Worm (Caenorhabditis elegans): ENCODE measurements around the gene unc-34.

Gene unc-34

DNA sequence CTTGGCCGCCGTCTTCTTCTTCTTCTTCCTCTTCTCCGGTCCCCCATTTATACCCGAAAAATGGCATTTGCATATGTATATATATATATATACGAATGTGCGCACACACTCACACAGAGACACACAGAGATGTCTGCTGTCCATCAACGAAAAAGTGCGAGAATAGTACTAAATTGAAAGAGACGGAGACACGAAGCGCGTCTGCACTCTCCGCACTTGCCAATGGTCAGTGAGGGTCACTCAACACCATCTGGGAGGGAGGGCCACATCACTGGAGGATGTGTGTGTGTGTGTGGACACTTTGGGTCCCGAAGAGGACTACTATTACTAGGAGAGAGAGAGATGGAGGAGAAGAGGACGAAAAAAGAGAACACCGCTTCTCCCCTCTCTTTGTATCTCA lies 7.3 kb upstream of the unc-34 start (continued):
- TF ChIP-seq jun-1 (tag; optimal IDR thresholded peaks at IDR 0.05) (peak; percentile 5), hmg-11 (tag; optimal IDR thresholded peaks at IDR 0.05) (peak; percentile 92), zag-1 (tag; optimal IDR thresholded peaks at IDR 0.05) (no peak), egl-5 (tag; optimal IDR thresholded peaks at IDR 0.05) (peak; percentile 69)

DNA sequence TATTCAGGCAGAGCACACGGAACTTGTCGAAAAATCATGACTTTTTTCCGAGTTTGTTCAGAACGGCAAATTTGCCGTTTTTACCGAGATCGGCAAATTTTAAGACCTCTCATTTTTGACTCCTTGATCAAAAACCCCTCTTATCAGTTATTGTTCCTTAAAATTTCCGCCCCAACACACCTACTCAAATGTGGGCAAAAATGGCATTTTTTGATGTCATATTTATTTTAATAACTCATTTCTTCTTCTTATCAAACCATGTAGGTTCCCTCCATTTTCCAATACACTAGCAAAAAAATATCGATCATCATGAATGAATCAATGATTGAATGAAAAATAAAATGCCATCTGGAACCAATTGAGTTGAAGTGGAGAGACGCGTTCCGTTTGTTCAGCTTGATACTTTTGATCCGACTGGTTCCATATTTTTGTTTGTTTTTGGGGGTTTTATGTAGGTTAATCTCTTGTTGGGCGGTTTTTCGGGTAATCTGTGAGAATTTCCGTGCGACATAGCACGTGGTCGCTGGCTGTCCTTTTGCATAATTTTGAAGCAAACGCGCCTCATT lies 5.9 kb upstream of the unc-34 start:
- TF ChIP-seq fkh-10 (GFP tag; optimal IDR thresholded peaks at IDR 0.05) (no peak), elt-2 (tag; optimal IDR thresholded peaks at IDR 0.05) (peak; percentile 60), egl-27 (tag; optimal IDR thresholded peaks at IDR 0.05) (no peak), pqm-1 (tag; optimal IDR thresholded peaks at IDR 0.05) (peak; percentile 48)

DNA sequence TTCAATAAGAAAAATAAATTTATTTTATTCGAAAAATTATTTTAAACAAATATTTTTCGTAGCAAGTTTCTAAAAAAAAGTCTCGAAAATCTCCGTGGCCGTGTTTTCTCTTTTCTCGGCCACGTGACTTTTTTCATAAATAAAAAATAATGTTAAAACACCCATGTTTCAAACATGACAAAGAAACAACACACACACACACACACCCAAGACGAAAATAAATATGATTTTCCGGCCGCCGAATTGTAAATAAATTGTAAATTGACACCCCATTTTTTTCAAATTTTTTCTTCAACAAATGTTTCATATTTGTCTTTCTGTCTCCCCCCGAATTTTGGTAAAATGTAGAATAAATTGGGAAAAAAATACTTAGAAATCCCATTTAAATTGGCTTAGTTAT lies 4.7 kb upstream of the unc-34 start:
- TF ChIP-seq unc-62 (GFP tag; optimal IDR thresholded peaks at IDR 0.05): no peak
- TF ChIP-seq snpc-4 (tag; optimal IDR thresholded peaks at IDR 0.05): no peak
- TF ChIP-seq unc-39 (tag; optimal IDR thresholded peaks at IDR 0.05): no peak
- TF ChIP-seq elt-2 (tag; optimal IDR thresholded peaks at IDR 0.05): no peak
- TF ChIP-seq pha-4 (tag; optimal IDR thresholded peaks at IDR 0.05): peak; percentile 88
- no peak for TF ChIP-seq nhr-43 (tag; optimal IDR thresholded peaks at IDR 0.05; ENCODE audit: poor library complexity, severe bottlenecking)

DNA sequence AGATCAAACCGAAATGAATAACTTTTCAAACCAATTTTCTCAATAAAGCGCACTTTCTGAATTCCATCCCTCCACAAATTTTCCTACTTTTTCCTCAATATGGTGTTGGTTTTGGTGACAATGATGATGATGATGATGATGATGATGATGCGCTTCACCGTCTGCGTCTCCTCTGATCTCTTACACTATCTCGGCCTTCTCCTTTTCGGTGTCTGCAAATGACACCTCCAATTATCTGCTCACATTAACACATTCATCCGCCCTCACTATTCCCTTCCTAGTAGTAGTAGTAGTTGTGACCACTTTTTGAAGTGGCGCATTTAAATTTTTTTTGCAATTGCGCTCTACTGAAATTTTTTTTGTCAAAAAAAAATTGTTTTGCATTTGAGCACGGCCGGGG lies 3.9 kb upstream of the unc-34 start:
- TF ChIP-seq nhr-67 (tag; optimal IDR thresholded peaks at IDR 0.05): no peak
- no peak for TF ChIP-seq pqm-1 (tag; optimal IDR thresholded peaks at IDR 0.05)

DNA sequence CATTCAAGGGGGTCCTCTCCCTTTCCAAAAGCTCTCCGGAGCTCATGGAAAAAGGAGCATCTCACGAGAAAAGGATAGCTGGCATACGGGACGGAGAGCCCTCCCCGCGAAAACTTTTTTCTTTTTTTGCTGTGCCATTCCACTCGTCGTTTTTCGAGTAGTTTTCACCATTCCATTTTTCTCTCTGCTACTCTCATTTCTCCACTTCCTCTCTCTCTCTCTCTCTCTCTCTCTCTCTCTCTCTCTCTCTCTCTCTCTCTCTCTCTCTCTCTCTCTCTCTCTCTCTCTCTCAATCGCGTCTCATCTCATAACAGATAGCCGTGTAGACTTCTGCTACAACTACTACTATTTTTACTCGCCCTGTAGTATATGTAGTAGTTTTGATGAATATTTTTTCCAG lies 2.8 kb upstream of the unc-34 start:
- TF ChIP-seq nfya-1 (tag; optimal IDR thresholded peaks at IDR 0.05; ENCODE audit: insufficient read depth) (peak; percentile 83), pha-4 (tag; optimal IDR thresholded peaks at IDR 0.05) (peak; percentile 61), lin-15B (tag; optimal IDR thresholded peaks at IDR 0.05) (peak; percentile 4), daf-12 (tag; optimal IDR thresholded peaks at IDR 0.05) (no peak), elt-2 (tag; optimal IDR thresholded peaks at IDR 0.05) (no peak), lin-39 (tag; optimal IDR thresholded peaks at IDR 0.05) (peak; percentile 43), fkh-10 (GFP tag; optimal IDR thresholded peaks at IDR 0.05) (peak; percentile 21), nhr-12 (tag; optimal IDR thresholded peaks at IDR 0.05) (no peak), nhr-77 (tag; optimal IDR thresholded peaks at IDR 0.05) (no peak), sea-2 (GFP tag; optimal IDR thresholded peaks at IDR 0.05) (no peak), egl-27 (tag; optimal IDR thresholded peaks at IDR 0.05) (no peak)

DNA sequence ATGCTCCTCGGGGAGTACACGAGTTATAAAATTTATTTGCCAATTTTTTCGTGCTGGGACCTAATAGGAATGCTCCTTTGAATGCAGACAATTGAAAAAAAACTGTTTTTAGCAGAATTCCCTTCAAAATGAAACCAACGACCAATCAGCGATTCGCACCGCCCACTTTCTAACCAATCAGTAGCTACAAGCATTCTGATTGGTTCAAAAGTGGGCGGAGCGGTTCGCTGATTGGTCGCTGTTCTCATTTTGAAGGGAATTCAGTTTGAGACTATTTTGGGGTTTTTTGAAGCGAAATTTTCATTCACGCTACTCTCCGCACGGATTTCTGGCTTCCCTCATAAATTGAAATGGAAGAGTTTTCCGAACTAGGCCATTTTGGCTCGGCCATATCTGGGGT lies 614 bp downstream of the unc-34 start:
- TF ChIP-seq unc-39 (tag; optimal IDR thresholded peaks at IDR 0.05) (no peak), elt-1 (tag; optimal IDR thresholded peaks at IDR 0.05) (no peak), jun-1 (tag; optimal IDR thresholded peaks at IDR 0.05) (no peak), nfya-1 (tag; optimal IDR thresholded peaks at IDR 0.05; ENCODE audit: insufficient read depth) (peak; percentile 70)

DNA sequence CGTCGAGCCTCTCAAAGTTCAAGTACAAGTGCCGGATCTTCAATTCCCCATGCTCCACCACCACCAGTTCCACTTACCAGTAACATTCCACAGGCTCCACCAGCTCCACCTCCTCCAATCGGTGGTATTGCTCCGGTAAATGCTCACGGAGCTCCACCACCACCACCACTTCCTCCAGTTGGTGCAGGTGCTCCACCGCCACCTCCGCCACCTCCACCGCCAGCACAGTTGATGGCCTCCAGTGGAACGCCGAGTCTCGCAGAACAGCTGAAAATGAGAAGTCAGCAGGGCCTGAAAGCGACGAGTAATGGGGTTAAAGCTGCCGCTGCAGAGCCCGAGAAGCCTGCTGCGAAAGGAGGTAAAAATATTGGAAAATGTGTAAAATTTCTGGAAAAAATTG lies 7.8 kb downstream of the unc-34 start:
- TF ChIP-seq lsy-12 (tag; optimal IDR thresholded peaks at IDR 0.05): no peak
- TF ChIP-seq fkh-10 (GFP tag; optimal IDR thresholded peaks at IDR 0.05): no peak
- TF ChIP-seq unc-39 (tag; optimal IDR thresholded peaks at IDR 0.05): no peak
- TF ChIP-seq ceh-28 (tag; optimal IDR thresholded peaks at IDR 0.05): no peak
- no peak for TF ChIP-seq fos-1 (tag; optimal IDR thresholded peaks at IDR 0.05)
- TF ChIP-seq nhr-11 (tag; optimal IDR thresholded peaks at IDR 0.05): no peak
- no peak for TF ChIP-seq nfya-1 (tag; optimal IDR thresholded peaks at IDR 0.05; ENCODE audit: insufficient read depth)
- no peak for TF ChIP-seq egl-27 (tag; optimal IDR thresholded peaks at IDR 0.05)
- TF ChIP-seq ztf-11 (tag; optimal IDR thresholded peaks at IDR 0.05): no peak
- no peak for TF ChIP-seq aly-2 (tag; optimal IDR thresholded peaks at IDR 0.05)
- TF ChIP-seq lin-15B (tag; optimal IDR thresholded peaks at IDR 0.05): no peak
- TF ChIP-seq daf-12 (tag; optimal IDR thresholded peaks at IDR 0.05): no peak
- TF ChIP-seq nhr-77 (tag; optimal IDR thresholded peaks at IDR 0.05): no peak
- no peak for TF ChIP-seq R02D3.7 (tag; optimal IDR thresholded peaks at IDR 0.05)
- no peak for TF ChIP-seq mdl-1 (tag; optimal IDR thresholded peaks at IDR 0.05)
- TF ChIP-seq unc-62 (GFP tag; optimal IDR thresholded peaks at IDR 0.05): no peak
- no peak for TF ChIP-seq elt-1 (tag; optimal IDR thresholded peaks at IDR 0.05)
- no peak for TF ChIP-seq ceh-9 (tag; optimal IDR thresholded peaks at IDR 0.05)
- no peak for TF ChIP-seq snpc-4 (tag; optimal IDR thresholded peaks at IDR 0.05)

All from whole organism, L3 larva.